Fruit fly (Drosophila melanogaster) Kc167 (cell line): ENCODE data around the gene CG14803.

Experiments
- Myc ChIP-seq: fragments of >200 bp; optimal IDR thresholded peaks from 2 replicates; lab custom pipeline; 2017; ENCODE audit warnings: missing external identifiers
- Sin3A ChIP-seq: fragments of >200 bp; optimal IDR thresholded peaks from 2 replicates; lab custom pipeline; 2018; ENCODE audit warnings: missing external identifiers
- h ChIP-seq: fragments of >200 bp; optimal IDR thresholded peaks from 3 replicates; lab custom pipeline; 2018; ENCODE audit warnings: missing external identifiers
- insv ChIP-seq: fragments of >200 bp; optimal IDR thresholded peaks from 3 replicates; lab custom pipeline; 2018; ENCODE audit warnings: missing external identifiers
- psq ChIP-seq: fragments of >200 bp; optimal IDR thresholded peaks from 2 replicates; lab custom pipeline; 2017; ENCODE audit warnings: missing external identifiers
- ttk ChIP-seq: sonication (Bioruptor generic); optimal IDR thresholded peaks from 2 replicates; lab custom pipeline; 2017; ENCODE audit warnings: missing external identifiers

The CG14803 gene

DNA sequence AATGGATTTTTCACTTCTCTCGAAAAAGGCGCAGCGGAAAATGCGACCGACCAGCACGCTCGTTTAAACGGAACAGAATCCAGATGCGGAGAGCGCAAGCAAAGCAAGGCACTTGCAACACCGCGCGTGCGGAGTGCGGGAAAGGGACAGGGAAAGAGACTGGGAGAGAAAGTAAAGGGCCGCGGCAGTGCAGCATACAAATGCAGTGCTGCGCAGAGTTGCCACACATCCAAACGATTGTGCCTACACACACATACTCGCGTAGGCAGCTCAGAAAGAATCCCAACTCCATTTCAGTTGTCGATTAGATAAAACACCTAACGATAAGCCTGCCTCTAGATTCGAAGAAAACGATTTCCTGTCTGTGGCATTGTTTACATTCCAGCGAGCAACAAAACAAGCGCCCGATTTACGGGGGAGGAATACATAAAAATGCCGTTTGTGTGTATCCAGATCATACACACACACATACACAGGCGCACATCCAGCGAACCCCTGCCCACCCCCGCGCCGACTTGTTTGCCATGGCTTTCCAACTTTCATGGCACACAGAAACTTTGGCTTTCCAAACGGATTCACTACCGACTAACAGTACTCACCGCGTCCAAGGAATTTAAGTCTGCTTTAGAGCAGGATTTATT is 30.9 kb downstream of the CG14803 start:
- TF ChIP-seq h (lab: Kevin White, UChicago) (no peak), psq (no peak), Myc (no peak), insv (lab: Kevin White, UChicago) (no peak), ttk (lab: Kevin White, UChicago) (no peak)

DNA sequence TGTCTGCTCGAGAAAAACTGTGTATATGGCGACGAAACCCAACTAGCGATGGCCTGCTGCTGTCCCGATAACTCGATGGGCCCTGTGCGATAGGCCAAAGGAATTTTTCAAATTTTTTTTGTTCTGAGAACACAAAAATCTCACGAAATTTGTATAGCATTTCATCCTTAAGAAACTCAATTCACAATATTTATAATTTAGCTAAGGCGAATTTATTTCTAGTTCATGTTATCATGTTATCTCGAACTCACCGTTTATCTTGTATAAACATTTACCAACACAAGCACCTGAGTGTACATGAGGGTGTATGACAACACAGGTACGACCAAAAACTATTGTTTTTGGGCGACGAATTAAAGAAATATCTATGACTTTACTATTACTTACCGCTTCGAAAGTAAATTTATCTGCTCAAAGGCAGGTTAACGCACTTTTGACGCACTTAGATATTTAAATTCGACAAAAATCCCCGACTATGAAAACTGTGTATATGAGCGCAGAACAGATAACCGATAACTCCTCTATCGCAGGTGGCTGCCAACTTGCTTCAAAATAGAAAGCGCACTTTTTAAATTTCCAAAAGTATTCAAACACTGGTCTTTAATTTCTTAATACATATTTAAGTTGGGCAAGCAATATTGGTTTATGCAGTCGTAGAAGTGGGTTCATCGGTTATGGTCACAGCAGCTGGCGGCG is 31.6 kb downstream of the CG14803 start, which contains the start of gene arm:
TSS of gene arm (minus strand) at position 524 of the 696 bp plus-strand sequence.
- no peak for TF ChIP-seq insv (lab: Kevin White, UChicago)
- TF ChIP-seq Sin3A (lab: Kevin White, UChicago): no peak
- no peak for TF ChIP-seq ttk (lab: Kevin White, UChicago)
- TF ChIP-seq Myc: no peak
- no peak for TF ChIP-seq h (lab: Kevin White, UChicago)
- TF ChIP-seq psq: no peak

DNA sequence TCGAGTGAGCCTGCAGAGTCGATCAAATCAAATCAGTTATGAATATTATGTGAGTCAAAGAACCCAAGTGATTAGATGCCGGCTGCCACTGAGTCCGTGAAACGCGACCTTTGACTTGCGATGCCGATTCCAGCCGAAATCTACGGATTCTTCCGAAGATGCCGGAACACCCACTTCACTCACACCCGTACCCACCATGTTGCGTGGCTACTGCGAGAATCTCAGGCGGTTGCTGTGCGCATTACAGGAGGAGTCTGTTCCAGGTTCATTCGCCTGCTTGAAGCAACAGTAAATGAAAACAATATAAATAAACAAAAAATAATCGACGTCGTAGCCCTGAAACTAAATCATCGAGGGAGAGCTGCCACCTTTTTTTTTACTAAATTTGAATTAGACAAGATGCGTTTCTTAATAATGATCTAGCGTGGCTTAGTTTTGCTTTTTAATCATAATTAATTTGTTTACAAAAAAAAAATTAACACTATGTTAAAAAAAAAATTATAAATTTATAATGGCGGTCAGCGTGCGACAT is 33.0 kb downstream of the CG14803 start, which contains the start of gene Ldaf1:
TSS of gene Ldaf1 (minus strand) at position 307 of the 532 bp plus-strand sequence.
- no peak for TF ChIP-seq ttk (lab: Kevin White, UChicago)
- TF ChIP-seq Myc: no peak

DNA sequence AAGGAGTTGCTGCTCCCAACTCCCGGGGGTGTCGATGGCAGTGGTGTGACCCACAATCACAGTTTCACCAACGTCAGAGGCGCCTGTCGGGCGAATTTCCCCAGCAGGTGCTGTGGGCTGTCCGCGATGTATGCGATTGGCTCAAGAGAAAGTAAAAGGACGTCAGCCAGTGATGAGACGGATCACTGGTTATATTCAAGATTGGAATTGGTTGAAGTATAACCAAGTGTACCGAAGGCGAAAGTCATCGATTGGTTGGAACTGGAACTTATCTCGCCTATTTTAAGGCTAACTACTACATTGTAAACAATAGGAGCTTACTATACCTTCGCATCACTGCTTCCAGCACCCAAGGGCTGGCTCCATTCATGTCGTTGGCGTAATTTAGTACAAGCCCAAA is 34.4 kb downstream of the CG14803 start, which contains the start of gene CG32801:
TSS of gene CG32801 (minus strand) at position 101 of the 400 bp plus-strand sequence.
- TF ChIP-seq Sin3A (lab: Kevin White, UChicago) (no peak), h (lab: Kevin White, UChicago) (no peak), psq (no peak), ttk (lab: Kevin White, UChicago) (no peak), Myc (no peak), insv (lab: Kevin White, UChicago) (no peak)

DNA sequence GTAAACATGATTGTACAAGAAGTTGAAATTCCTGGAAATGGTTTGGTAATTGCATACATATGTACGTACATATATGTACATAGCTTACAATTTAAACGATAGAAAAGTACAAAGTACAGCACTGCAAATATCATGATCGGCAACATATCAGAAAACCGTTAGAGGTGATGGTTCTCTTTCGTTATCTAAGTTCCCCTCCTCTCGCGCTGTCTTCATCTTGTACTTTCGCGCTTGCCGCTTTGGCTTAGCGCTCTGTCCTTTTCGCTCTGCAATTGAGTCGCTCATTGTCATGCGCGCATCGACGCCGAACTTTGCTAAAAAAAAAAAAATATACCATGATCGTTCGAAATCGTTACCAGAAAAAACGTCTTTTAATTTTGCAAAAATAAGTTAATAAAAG is 35.3 kb downstream of the CG14803 start:
- TF ChIP-seq Myc: no peak
- no peak for TF ChIP-seq insv (lab: Kevin White, UChicago)

DNA sequence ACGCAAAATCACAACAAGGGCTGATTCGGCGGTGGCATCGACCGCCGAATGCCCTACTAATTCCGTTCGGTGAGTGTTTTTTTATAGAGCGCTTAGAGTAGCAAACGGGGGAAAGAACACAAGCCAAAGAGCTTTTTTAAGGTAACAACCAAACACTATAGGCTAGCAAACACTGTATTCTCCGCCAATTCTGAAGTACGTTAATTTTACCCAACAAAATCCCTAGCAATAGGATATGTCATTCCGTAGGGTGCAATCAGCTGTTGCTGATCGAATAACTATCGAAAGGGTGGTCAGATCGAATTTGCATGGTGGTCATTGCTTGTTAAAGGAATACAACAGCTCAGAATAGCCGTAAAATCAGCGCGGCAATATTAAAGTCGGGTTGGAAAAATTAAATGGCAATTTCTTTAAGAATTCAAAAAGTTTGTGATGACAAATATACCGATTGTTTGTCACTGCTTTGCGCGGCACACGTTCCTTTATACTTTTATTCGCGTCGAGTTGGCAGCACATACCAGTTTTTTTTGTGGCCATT is 39.1 kb downstream of the CG14803 start, which contains the start of gene mip130:
TSS of gene mip130 (plus strand) at position 513 of the 538 bp plus-strand sequence.
- TF ChIP-seq h (lab: Kevin White, UChicago) (no peak), Sin3A (lab: Kevin White, UChicago) (no peak), ttk (lab: Kevin White, UChicago) (no peak), Myc (no peak), insv (lab: Kevin White, UChicago) (no peak), psq (no peak)

DNA sequence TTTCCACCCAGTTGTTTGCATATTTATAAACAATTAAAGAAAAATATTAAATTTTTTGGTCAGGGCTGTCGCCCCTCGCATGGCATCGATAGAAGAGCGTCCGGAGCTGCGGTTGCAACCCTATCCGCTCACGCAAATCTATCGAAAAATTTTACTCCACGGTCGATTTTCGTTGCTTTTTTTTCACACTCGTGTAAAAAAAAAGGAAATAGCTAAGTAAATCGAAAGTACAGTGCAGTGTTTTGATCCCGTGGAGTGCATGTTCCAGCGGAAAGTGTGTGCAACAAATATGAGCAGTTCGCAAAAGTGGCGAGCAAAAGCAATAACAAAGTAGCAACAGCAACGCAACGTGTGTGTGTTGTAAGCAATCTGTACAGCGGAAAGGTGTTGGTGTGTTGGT is 40.1 kb downstream of the CG14803 start, which contains the start of the genes Edem1 and Rbcn-3B:
TSS of gene Edem1 (minus strand) at position 71 of the 400 bp plus-strand sequence.
TSS of gene Rbcn-3B (plus strand) at position 164 of the 400 bp plus-strand sequence.
- no peak for TF ChIP-seq Sin3A (lab: Kevin White, UChicago)
- TF ChIP-seq ttk (lab: Kevin White, UChicago): no peak
- TF ChIP-seq Myc: no peak
- no peak for TF ChIP-seq psq
- no peak for TF ChIP-seq insv (lab: Kevin White, UChicago)
- no peak for TF ChIP-seq h (lab: Kevin White, UChicago)

DNA sequence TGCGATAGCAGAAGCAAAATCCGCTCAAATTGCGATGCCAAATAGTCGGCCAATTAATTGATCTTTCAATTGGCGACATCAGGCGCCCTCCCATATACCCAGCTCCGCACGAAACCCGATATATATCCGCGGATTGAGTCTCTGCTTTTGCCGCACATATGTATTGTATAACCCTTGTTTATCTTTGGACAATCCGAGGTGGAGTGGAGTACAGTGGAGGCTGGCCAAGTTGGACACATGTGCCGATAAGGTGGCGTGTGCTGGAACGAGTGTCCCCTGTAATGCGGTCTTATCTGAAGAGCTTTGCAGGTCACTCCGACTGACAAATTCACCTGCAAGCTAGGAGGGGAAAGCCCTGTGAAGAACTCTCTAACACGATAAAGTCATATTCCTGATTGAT is 40.9 kb downstream of the CG14803 start:
- TF ChIP-seq psq (no peak), h (lab: Kevin White, UChicago) (no peak), ttk (lab: Kevin White, UChicago) (no peak), Sin3A (lab: Kevin White, UChicago) (no peak), insv (lab: Kevin White, UChicago) (no peak), Myc (no peak)
